Fruit fly (Drosophila melanogaster) whole organism, embryonic: Measurements from ENCODE around the gene CG7509.

Experiments used
- Gug ChIP-seq: fragments of 200-800 bp; sonication (Bioruptor generic); IDR thresholded peaks from 4 replicates; pipeline ENCODE4 v1.3.6; 2022; ENCODE audit warnings: missing biosample characterization, missing genetic modification characterization
- Sin3A ChIP-seq: fragments of >200 bp; optimal IDR thresholded peaks from 2 replicates; lab custom pipeline; 2018
- bab2 ChIP-seq: fragments of 200-800 bp; sonication (Bioruptor generic); optimal IDR thresholded peaks from 2 replicates; lab custom pipeline; 2016; ENCODE audit warnings: missing biosample characterization, missing genetic modification characterization
- bowl ChIP-seq: fragments of 200-800 bp; sonication (Bioruptor generic); IDR thresholded peaks from 2 replicates; pipeline ENCODE4 v1.3.6; 2022; ENCODE audit warnings: missing biosample characterization, missing genetic modification characterization
- croc ChIP-seq: fragments of 200-800 bp; sonication (Bioruptor generic); conservative IDR thresholded peaks from 3 replicates; pipeline ENCODE4 v1.3.6; 2022; ENCODE audit warnings: missing biosample characterization, missing genetic modification characterization
- ttk ChIP-seq: fragments of 200-800 bp; sonication (Bioruptor generic); IDR thresholded peaks from 2 replicates; pipeline ENCODE4 v2.1.2; 2022; ENCODE audit warnings: missing biosample characterization, missing genetic modification characterization

dm6 chr3L:4833491-4833890 lies 28.4 kb upstream of the CG7509 start, which contains the start of gene CG13708:
- no peak for TF ChIP-seq bowl
- TF ChIP-seq Gug (GFP tag; lab: Robert Waterston, UW): no peak
- no peak for TF ChIP-seq Sin3A
- no peak for TF ChIP-seq croc (GFP tag; lab: Robert Waterston, UW)
- no peak for TF ChIP-seq bab2 (GFP tag; lab: Kevin White, UChicago)
- no peak for TF ChIP-seq ttk (GFP tag; lab: Robert Waterston, UW)
